Worm (Caenorhabditis elegans) whole organism, L2 larva: ENCODE measurements around the gene F55C9.11.
A peak's percentile ranks its signal among the peaks of the same experiment; 100 is the strongest.
"Not testable (repeated sequence)": the region's sequence is repeated elsewhere in the genome, so short reads cannot be mapped to it uniquely, and the experiment has no call there.

ENCODE experiments used
- C34F6.9 ChIP-seq: fragments of 150-350 bp; optimal IDR thresholded peaks from 2 replicates; lab custom pipeline; 2014; ENCODE audit warnings: missing biosample characterization, missing genetic modification characterization
- F13H6.1 ChIP-seq: sonication (generic microtip); optimal IDR thresholded peaks from 2 replicates; lab custom pipeline; 2016; ENCODE audit warnings: missing genetic modification characterization, missing compliant biosample characterization
- R02D3.7 ChIP-seq: fragments of 150-350 bp; optimal IDR thresholded peaks from 2 replicates; lab custom pipeline; 2014; ENCODE audit warnings: missing biosample characterization, missing genetic modification characterization
- Y55F3AM.14 ChIP-seq: fragments of 200-800 bp; sonication (Bioruptor generic); optimal IDR thresholded peaks from 2 replicates; lab custom pipeline; 2018; ENCODE audit warnings: mild to moderate bottlenecking, missing genetic modification characterization, missing compliant biosample characterization
- alr-1 ChIP-seq: fragments of 150-350 bp; optimal IDR thresholded peaks from 2 replicates; lab custom pipeline; 2014; ENCODE audit warnings: missing biosample characterization, missing genetic modification characterization
- ama-1 ChIP-seq: fragments of 150-350 bp; optimal IDR thresholded peaks from 2 replicates; lab custom pipeline; 2018; ENCODE audit warnings: inconsistent platforms
- blmp-1 ChIP-seq: sonication (generic microtip); optimal IDR thresholded peaks from 2 replicates; lab custom pipeline; 2017; ENCODE audit warnings: missing genetic modification characterization, mild to moderate bottlenecking, missing compliant biosample characterization, antibody characterized with exemption, moderate library complexity; ENCODE audit not compliant: insufficient read depth
- ceh-16 ChIP-seq: fragments of 150-350 bp; optimal IDR thresholded peaks from 2 replicates; lab custom pipeline; 2014; ENCODE audit warnings: missing biosample characterization, missing genetic modification characterization
- crh-2 ChIP-seq: sonication (generic microtip); optimal IDR thresholded peaks from 2 replicates; lab custom pipeline; 2017; ENCODE audit warnings: missing biosample characterization, missing genetic modification characterization
- egl-27 ChIP-seq: sonication (generic microtip); optimal IDR thresholded peaks from 3 replicates; lab custom pipeline; 2017; ENCODE audit warnings: missing biosample characterization, missing genetic modification reagents, missing genetic modification characterization
- elt-3 ChIP-seq: sonication (generic microtip); optimal IDR thresholded peaks from 2 replicates; lab custom pipeline; 2017; ENCODE audit warnings: missing biosample characterization, missing genetic modification characterization
- fos-1 ChIP-seq: fragments of 150-350 bp; optimal IDR thresholded peaks from 2 replicates; lab custom pipeline; 2014; ENCODE audit warnings: missing biosample characterization, missing genetic modification characterization
- gmeb-1 ChIP-seq: fragments of 150-350 bp; optimal IDR thresholded peaks from 2 replicates; lab custom pipeline; 2014; ENCODE audit warnings: missing biosample characterization, missing genetic modification characterization
- lin-11 ChIP-seq: fragments of 150-350 bp; sonication (generic microtip); optimal IDR thresholded peaks from 2 replicates; lab custom pipeline; 2014; ENCODE audit warnings: missing biosample characterization, missing genetic modification characterization, inconsistent platforms, mixed read lengths
- lin-13 ChIP-seq: fragments of 150-350 bp; optimal IDR thresholded peaks from 2 replicates; lab custom pipeline; 2014; ENCODE audit warnings: missing biosample characterization, missing genetic modification reagents, missing genetic modification characterization
- lsy-2 ChIP-seq, 2 experiments: fragments of 150-350 bp in 1 of 2; sonication (generic microtip) in 1 of 2; optimal IDR thresholded peaks; 2 replicates each; lab custom pipeline; 2014 to 2017; ENCODE audit warnings: missing biosample characterization in 2 of 2, missing genetic modification characterization in 2 of 2
- mab-5 ChIP-seq: fragments of 150-350 bp; optimal IDR thresholded peaks from 2 replicates; lab custom pipeline; 2014; ENCODE audit warnings: missing biosample characterization, missing genetic modification characterization
- mbf-1 ChIP-seq: sonication (generic microtip); optimal IDR thresholded peaks from 2 replicates; lab custom pipeline; 2017; ENCODE audit warnings: missing biosample characterization, missing genetic modification characterization
- nhr-10 ChIP-seq: sonication (generic microtip); optimal IDR thresholded peaks from 2 replicates; lab custom pipeline; 2017; ENCODE audit warnings: missing biosample characterization, missing genetic modification characterization
- nhr-11 ChIP-seq: fragments of 150-350 bp; optimal IDR thresholded peaks from 2 replicates; lab custom pipeline; 2014; ENCODE audit warnings: missing biosample characterization, missing genetic modification characterization
- nhr-129 ChIP-seq: fragments of 150-350 bp; optimal IDR thresholded peaks from 2 replicates; lab custom pipeline; 2014; ENCODE audit warnings: missing biosample characterization, missing genetic modification characterization
- nhr-21 ChIP-seq: fragments of 150-350 bp; optimal IDR thresholded peaks from 2 replicates; lab custom pipeline; 2014; ENCODE audit warnings: missing biosample characterization, missing genetic modification characterization
- nhr-23 ChIP-seq: fragments of 150-350 bp; optimal IDR thresholded peaks from 2 replicates; lab custom pipeline; 2014; ENCODE audit warnings: missing biosample characterization, missing genetic modification reagents, missing genetic modification characterization
- nhr-237 ChIP-seq: fragments of 150-350 bp; optimal IDR thresholded peaks from 2 replicates; lab custom pipeline; 2014; ENCODE audit warnings: missing biosample characterization, missing genetic modification characterization
- nhr-25 ChIP-seq: fragments of 150-350 bp; sonication (generic microtip); optimal IDR thresholded peaks from 3 replicates; lab custom pipeline; 2014; ENCODE audit warnings: missing biosample characterization, missing genetic modification characterization
- nhr-6 ChIP-seq: fragments of 150-350 bp; optimal IDR thresholded peaks from 2 replicates; lab custom pipeline; 2014; ENCODE audit warnings: missing biosample characterization, missing genetic modification characterization
- nhr-77 ChIP-seq: fragments of 150-350 bp; optimal IDR thresholded peaks from 2 replicates; lab custom pipeline; 2014; ENCODE audit warnings: missing biosample characterization, missing genetic modification characterization
- peb-1 ChIP-seq: fragments of 150-350 bp; optimal IDR thresholded peaks from 2 replicates; lab custom pipeline; 2014; ENCODE audit warnings: missing biosample characterization, missing genetic modification characterization
- sma-3 ChIP-seq: sonication (generic microtip); optimal IDR thresholded peaks from 2 replicates; lab custom pipeline; 2016; ENCODE audit warnings: missing genetic modification reagents, missing genetic modification characterization, missing compliant biosample characterization
- sma-9 ChIP-seq, 2 experiments: fragments of 150-350 bp in 1 of 2; sonication (generic microtip) in 1 of 2; optimal IDR thresholded peaks; 2 replicates each; lab custom pipeline; 2014 to 2016; ENCODE audit warnings: missing genetic modification characterization in 2 of 2, mild to moderate bottlenecking in 1 of 2, missing biosample characterization in 1 of 2, missing compliant biosample characterization in 1 of 2, missing genetic modification reagents in 1 of 2, moderate library complexity in 1 of 2
- snpc-4 ChIP-seq: fragments of 150-350 bp; optimal IDR thresholded peaks from 2 replicates; lab custom pipeline; 2014; ENCODE audit warnings: missing biosample characterization, missing genetic modification characterization
- unc-39 ChIP-seq: fragments of 150-350 bp; optimal IDR thresholded peaks from 2 replicates; lab custom pipeline; 2014; ENCODE audit warnings: missing biosample characterization, missing genetic modification characterization
- unc-55 ChIP-seq: fragments of 150-350 bp; sonication (generic microtip); optimal IDR thresholded peaks from 3 replicates; lab custom pipeline; 2014; ENCODE audit warnings: missing biosample characterization, missing genetic modification reagents, missing genetic modification characterization
- unc-62 ChIP-seq: fragments of 150-350 bp; optimal IDR thresholded peaks from 2 replicates; lab custom pipeline; 2014; ENCODE audit warnings: missing biosample characterization, missing genetic modification reagents, missing genetic modification characterization
- ztf-11 ChIP-seq: sonication (generic microtip); optimal IDR thresholded peaks from 2 replicates; lab custom pipeline; 2017; ENCODE audit warnings: missing biosample characterization, missing genetic modification characterization
- ztf-4 ChIP-seq: fragments of 150-350 bp; optimal IDR thresholded peaks from 2 replicates; lab custom pipeline; 2014; ENCODE audit warnings: missing biosample characterization, missing genetic modification characterization

Gene F55C9.11

ce11 chrV:19322387-19322786 lies 12.9 kb upstream of the F55C9.11 start, which contains the start of gene C43D7.4:
Gene C43D7.4 (minus strand): TSS chrV:19322487.
- TF ChIP-seq nhr-11 (tag; lab: Kevin White, UChicago) (no peak), elt-3 (tag; lab: Kevin White, UChicago) (no peak), nhr-25 (tag; lab: Kevin White, UChicago) (no peak)
- TF ChIP-seq, all 48 proteins: peak for 0

DNA sequence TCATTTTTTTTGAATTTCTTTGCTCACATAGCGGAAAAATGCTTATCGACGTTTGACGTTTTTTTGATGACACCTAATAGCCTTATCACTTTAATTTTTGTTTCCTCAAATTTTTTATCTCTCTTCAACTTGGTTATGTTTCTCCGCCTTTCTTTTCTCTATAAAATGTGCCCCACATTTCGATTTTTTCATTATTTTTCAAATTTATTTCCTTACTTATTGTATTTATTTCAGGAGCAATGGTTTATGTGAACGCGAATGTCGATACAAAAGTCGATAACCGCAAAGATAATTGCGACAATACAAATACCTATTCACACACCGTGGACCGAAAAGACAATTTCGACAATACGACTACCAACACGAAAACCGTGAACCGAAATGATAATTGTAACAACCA lies 10.9 kb upstream of the F55C9.11 start, which contains the start of gene sdz-6:
sdz-6 (plus strand) TSS at position 229 of the 400 bp plus-strand sequence.
- TF ChIP-seq snpc-4 (tag; lab: Kevin White, UChicago), result no peak
- TF ChIP-seq F13H6.1 (tag; lab: Kevin White, UChicago), result no peak
- TF ChIP-seq C34F6.9 (tag; lab: Kevin White, UChicago), result no peak
- no peak for TF ChIP-seq sma-3
- TF ChIP-seq lin-13, result no peak
- no peak for TF ChIP-seq peb-1
- TF ChIP-seq R02D3.7, result no peak
- TF ChIP-seq nhr-21 (tag; lab: Kevin White, UChicago), result no peak
- TF ChIP-seq ceh-16 (tag; lab: Kevin White, UChicago), result no peak
- TF ChIP-seq lsy-2 (tag; optimal IDR thresholded peaks at IDR 0.05; lab: Kevin White, UChicago), result no peak
- TF ChIP-seq crh-2 (tag; lab: Kevin White, UChicago), result no peak
- no peak for TF ChIP-seq egl-27 (tag; lab: Kevin White, UChicago)
- TF ChIP-seq Y55F3AM.14, result no peak
- TF ChIP-seq ztf-4 (tag; lab: Kevin White, UChicago), result no peak
- TF ChIP-seq sma-9 (GFP tag; optimal IDR thresholded peaks at IDR 0.05; lab: Kevin White, UChicago), result no peak
- no peak for TF ChIP-seq sma-9 (tag; optimal IDR thresholded peaks at IDR 0.05; lab: Kevin White, UChicago)
- TF ChIP-seq nhr-11 (tag; lab: Kevin White, UChicago), result no peak
- TF ChIP-seq lin-11 (tag; lab: Kevin White, UChicago), result no peak
- TF ChIP-seq nhr-237 (tag; lab: Kevin White, UChicago), result no peak

DNA sequence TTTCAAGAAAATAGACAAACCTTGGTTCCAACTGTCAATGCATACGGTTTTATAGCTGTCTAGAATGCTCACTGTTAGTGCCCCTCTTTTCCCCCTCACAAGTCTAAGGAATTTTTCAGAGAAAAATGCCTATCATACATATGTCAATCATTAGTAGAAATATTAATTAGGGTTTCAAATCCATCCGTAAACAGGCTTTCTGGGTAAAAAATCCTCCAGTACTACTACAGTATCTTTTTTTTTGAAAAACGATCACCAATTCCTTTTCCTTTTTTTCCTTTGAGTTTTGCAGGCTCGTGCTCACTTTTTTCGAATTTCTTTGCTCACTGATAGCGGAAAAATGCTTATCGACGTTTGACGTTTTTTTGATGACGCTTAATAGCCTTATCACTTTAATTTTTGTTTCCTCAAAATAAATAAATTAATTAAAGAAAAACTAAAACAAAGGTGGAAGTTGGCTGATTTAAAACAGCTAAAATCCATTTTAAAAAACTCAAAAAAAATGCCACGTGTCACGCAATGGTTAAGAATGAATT lies 10.0 kb upstream of the F55C9.11 start, which contains the start of gene C43D7.7:
C43D7.7 (minus strand) TSS at position 51 of the 536 bp plus-strand sequence.
- TF ChIP-seq fos-1 (tag; lab: Kevin White, UChicago) (peak; percentile 38), nhr-25 (tag; lab: Kevin White, UChicago) (no peak), unc-39 (no peak), ztf-4 (tag; lab: Kevin White, UChicago) (no peak), R02D3.7 (no peak)

DNA sequence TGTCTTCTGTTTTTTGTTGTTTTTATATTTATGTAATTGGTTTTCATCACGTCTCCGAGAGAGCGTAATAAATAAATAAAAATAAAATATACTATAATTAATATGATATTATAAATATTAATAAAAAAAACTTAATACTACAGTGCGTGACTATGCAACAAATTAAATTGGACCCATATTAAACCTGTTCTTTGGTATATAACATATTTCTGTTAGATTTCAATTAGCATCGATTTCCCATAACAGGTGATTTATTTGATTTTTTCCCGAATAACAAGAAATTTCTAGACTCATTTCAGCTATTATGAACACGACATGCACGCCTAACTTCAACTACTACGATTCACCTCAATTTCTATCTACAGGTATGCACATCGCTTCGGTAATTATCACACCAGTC lies 7.6 kb upstream of the F55C9.11 start, which contains the start of gene srh-208:
srh-208 (plus strand) TSS at position 301 of the 400 bp plus-strand sequence.
- not testable (repeated sequence) for TF ChIP-seq nhr-6 (tag; lab: Kevin White, UChicago); unc-62 (GFP tag; lab: Kevin White, UChicago); mab-5 (tag; lab: Kevin White, UChicago)

ce11 chrV:19312975-19313374 lies 3.5 kb upstream of the F55C9.11 start, which contains the start of gene fbxb-64:
Gene fbxb-64 (plus strand): TSS chrV:19313275.
- TF ChIP-seq F13H6.1 (tag; lab: Kevin White, UChicago), result no peak
- TF ChIP-seq gmeb-1 (tag; lab: Kevin White, UChicago), result no peak
- TF ChIP-seq ztf-4 (tag; lab: Kevin White, UChicago), result no peak
- TF ChIP-seq, all 48 proteins: peak for 0

ce11 chrV:19311391-19311790 lies 1.9 kb upstream of the F55C9.11 start, which contains the start of gene C43D7.8:
Gene C43D7.8 (minus strand): TSS chrV:19311491.
- TF ChIP-seq lin-11 (tag; lab: Kevin White, UChicago) (no peak), nhr-6 (tag; lab: Kevin White, UChicago) (no peak), nhr-10 (no peak), mbf-1 (no peak), ama-1 (lab: Kevin White, UChicago) (no peak), ztf-11 (no peak), fos-1 (tag; lab: Kevin White, UChicago) (no peak), C34F6.9 (tag; lab: Kevin White, UChicago) (no peak), snpc-4 (tag; lab: Kevin White, UChicago) (no peak), unc-39 (no peak), unc-55 (GFP tag; lab: Kevin White, UChicago) (no peak), nhr-23 (tag; lab: Kevin White, UChicago) (no peak), ceh-16 (tag; lab: Kevin White, UChicago) (no peak), peb-1 (no peak), nhr-77 (no peak), nhr-129 (tag; lab: Kevin White, UChicago) (no peak), alr-1 (tag; lab: Kevin White, UChicago) (no peak), blmp-1 (tag; lab: Kevin White, UChicago) (no peak)
- TF ChIP-seq, all 48 proteins: peak for 0
